Fruit fly (Drosophila melanogaster): ENCODE measurements around the gene shtd.

shtd gene

DNA sequence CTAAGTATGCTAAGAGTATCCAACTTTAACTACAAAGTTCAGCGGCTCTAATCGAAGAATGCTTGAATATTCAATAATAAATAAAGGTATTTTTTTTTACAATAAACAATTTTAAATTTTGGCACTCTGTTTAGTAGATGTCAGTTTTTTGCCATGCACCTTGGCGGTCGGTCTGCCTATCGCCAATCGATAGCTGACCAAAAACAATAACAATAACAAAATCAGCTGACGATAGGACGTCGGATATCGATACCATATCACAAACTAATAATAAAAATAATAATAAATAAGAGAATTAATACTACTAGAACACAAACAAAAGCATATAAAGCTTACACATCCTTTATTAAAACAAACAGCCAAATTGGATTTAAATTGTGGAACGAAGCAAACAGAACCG is 24.4 kb upstream of the shtd start, which contains the start of gene Gmap (continued):
- TF ChIP-seq CG14860 (GFP tag; IDR thresholded peaks at IDR 0.05; ENCODE audit: partially characterized antibody) = peak; percentile 87
- no peak for TF ChIP-seq unpg (GFP tag; optimal IDR thresholded peaks at IDR 0.05)
- no peak for TF ChIP-seq Kr (GFP tag; optimal IDR thresholded peaks at IDR 0.05)
- TF ChIP-seq CG2712 (tag; optimal IDR thresholded peaks at IDR 0.05) = peak; percentile 3
- TF ChIP-seq CG18011 (GFP tag; optimal IDR thresholded peaks at IDR 0.05) = peak; percentile 97
- TF ChIP-seq pan (optimal IDR thresholded peaks at IDR 0.05) = no peak
- no peak for TF ChIP-seq pan (GFP tag; optimal IDR thresholded peaks at IDR 0.05 in 1 of 2, IDR thresholded peaks at IDR 0.05 in 1 of 2)
- TF ChIP-seq Dp (GFP tag; optimal IDR thresholded peaks at IDR 0.05) = peak; percentile 85
- peak; percentile 3 for TF ChIP-seq sens (GFP tag)
- TF ChIP-seq CG12104 (GFP tag; optimal IDR thresholded peaks at IDR 0.05) = no peak
- peak; percentile 88 for TF ChIP-seq CG34224 (GFP tag; IDR thresholded peaks at IDR 0.05; ENCODE audit: partially characterized antibody)
- TF ChIP-seq Scr (GFP tag; IDR thresholded peaks at IDR 0.05; ENCODE audit: partially characterized antibody) = peak; percentile 80
- TF ChIP-seq Opbp (GFP tag; IDR thresholded peaks at IDR 0.05; ENCODE audit: partially characterized antibody) = peak; percentile 80; the same call in 2 of the 3 replicates
- peak; percentile 80 for TF ChIP-seq CG16813 (GFP tag; IDR thresholded peaks at IDR 0.05; ENCODE audit: partially characterized antibody)
- TF ChIP-seq CG14050 (GFP tag; IDR thresholded peaks at IDR 0.05) = no peak
- no peak for TF ChIP-seq Vsx1 (GFP tag; optimal IDR thresholded peaks at IDR 0.05)
- no peak for TF ChIP-seq Deaf1 (tag; optimal IDR thresholded peaks at IDR 0.05)
- TF ChIP-seq Sry-δ (GFP tag; optimal IDR thresholded peaks at IDR 0.05) = peak; percentile 29
- TF ChIP-seq Myb (GFP tag; optimal IDR thresholded peaks at IDR 0.05) = peak; percentile 2
- no peak for TF ChIP-seq CG11093 (GFP tag; IDR thresholded peaks at IDR 0.05)
- no peak for TF ChIP-seq CG4282 (GFP tag; optimal IDR thresholded peaks at IDR 0.05)
- TF ChIP-seq CG1603 (tag; optimal IDR thresholded peaks at IDR 0.05) = peak; percentile 9
- peak; percentile 65 for TF ChIP-seq CG15514 (GFP tag; optimal IDR thresholded peaks at IDR 0.05)
- peak; percentile 39 for TF ChIP-seq YL-1 (GFP tag; optimal IDR thresholded peaks at IDR 0.05)
- no peak for TF ChIP-seq lov (optimal IDR thresholded peaks at IDR 0.05)
- TF ChIP-seq lov (GFP tag; IDR thresholded peaks at IDR 0.05) = no peak
- no peak for TF ChIP-seq eyg (GFP tag; optimal IDR thresholded peaks at IDR 0.05)
- no peak for TF ChIP-seq lbe (GFP tag; optimal IDR thresholded peaks at IDR 0.05)
- no peak for TF ChIP-seq Fer1 (GFP tag; optimal IDR thresholded peaks at IDR 0.05)
- peak; percentile 90 for TF ChIP-seq Bgb (GFP tag; IDR thresholded peaks at IDR 0.05; ENCODE audit: partially characterized antibody)
- no peak for TF ChIP-seq CG14014 (GFP tag; IDR thresholded peaks at IDR 0.05)
- TF ChIP-seq CG7963 (GFP tag; IDR thresholded peaks at IDR 0.05; ENCODE audit: partially characterized antibody) = peak; percentile 93
- TF ChIP-seq MESR4 (GFP tag; optimal IDR thresholded peaks at IDR 0.05) = peak; percentile 4
- TF ChIP-seq Dll (GFP tag; IDR thresholded peaks at IDR 0.05; ENCODE audit: partially characterized antibody) = peak; percentile 80
- TF ChIP-seq Poxn (GFP tag; IDR thresholded peaks at IDR 0.05) = no peak
- TF ChIP-seq Ets97D (GFP tag; optimal IDR thresholded peaks at IDR 0.05) = no peak
- TF ChIP-seq MBD-R2 (GFP tag; IDR thresholded peaks at IDR 0.05) = peak; percentile 71
- peak; percentile 82 for TF ChIP-seq vnd (GFP tag; IDR thresholded peaks at IDR 0.05; ENCODE audit: partially characterized antibody)
- peak; percentile 78 for TF ChIP-seq zen2 (GFP tag; IDR thresholded peaks at IDR 0.05; ENCODE audit: partially characterized antibody)
- TF ChIP-seq hb (GFP tag; IDR thresholded peaks at IDR 0.05; ENCODE audit: partially characterized antibody) = peak; percentile 90
- peak; percentile 80 for TF ChIP-seq sna (GFP tag; IDR thresholded peaks at IDR 0.05; ENCODE audit: partially characterized antibody)
- peak; percentile 42 for TF ChIP-seq Med (GFP tag)
- peak; percentile 57; the same call in 2 of the 3 replicates for TF ChIP-seq Doc3 (GFP tag; IDR thresholded peaks at IDR 0.05; ENCODE audit: partially characterized antibody)
- no peak for TF ChIP-seq CG17568 (GFP tag; optimal IDR thresholded peaks at IDR 0.05)
- peak; percentile 93 for TF ChIP-seq CG6791 (GFP tag; IDR thresholded peaks at IDR 0.05; ENCODE audit: partially characterized antibody)
- TF ChIP-seq nerfin-2 (GFP tag; IDR thresholded peaks at IDR 0.05; ENCODE audit: partially characterized antibody) = peak; percentile 96
- TF ChIP-seq HmgZ (tag; optimal IDR thresholded peaks at IDR 0.05) = peak; percentile 33
- peak; percentile 64 for TF ChIP-seq BEAF-32 (GFP tag; optimal IDR thresholded peaks at IDR 0.05)
- no peak for TF ChIP-seq ap (GFP tag; IDR thresholded peaks at IDR 0.05)

Data from whole organism, embryonic.